Worm (Caenorhabditis elegans): ENCODE results near the gene srw-130.
"Not testable (repeated sequence)": the region's sequence is repeated elsewhere in the genome, so short reads cannot be mapped to it uniquely, and the experiment has no call there.

The srw-130 gene

ce11 chrV:3546517-3546916 lies 2.2 kb downstream of the srw-130 start, which contains the start of gene srbc-68:
TSS of gene srbc-68 (minus strand) at chrV:3546617.
- TF ChIP-seq W03F9.2 (tag; optimal IDR thresholded peaks at IDR 0.05), result no peak
- no peak for TF ChIP-seq dao-5 (tag; optimal IDR thresholded peaks at IDR 0.05)
- no peak for TF ChIP-seq him-1 (tag; optimal IDR thresholded peaks at IDR 0.05)

ce11 chrV:3543344-3543743 lies 5.4 kb downstream of the srw-130 start, which contains the start of gene nhr-222:
TSS of gene nhr-222 (minus strand) at chrV:3543444.
- TF ChIP-seq W03F9.2 (tag; optimal IDR thresholded peaks at IDR 0.05) (no peak), dao-5 (tag; optimal IDR thresholded peaks at IDR 0.05) (no peak), him-1 (tag; optimal IDR thresholded peaks at IDR 0.05) (no peak)

ce11 chrV:3541117-3541516 lies 7.6 kb downstream of the srw-130 start, which contains the start of gene srbc-67:
TSS of gene srbc-67 (minus strand) at chrV:3541217.
- TF ChIP-seq him-1 (tag; optimal IDR thresholded peaks at IDR 0.05), result no peak
- TF ChIP-seq W03F9.2 (tag; optimal IDR thresholded peaks at IDR 0.05), result no peak
- TF ChIP-seq dao-5 (tag; optimal IDR thresholded peaks at IDR 0.05), result no peak

- TF ChIP-seq W03F9.2 (tag; optimal IDR thresholded peaks at IDR 0.05) (no peak), dao-5 (tag; optimal IDR thresholded peaks at IDR 0.05) (no peak), him-1 (tag; optimal IDR thresholded peaks at IDR 0.05) (no peak)
Measured at ce11 chrV:3538307-3538706, 10.4 kb downstream of the srw-130 start, which contains the start of gene nhr-93. TSS of gene nhr-93 (minus strand) at chrV:3538407.

ce11 chrV:3535260-3535659 lies 13.4 kb downstream of the srw-130 start, which contains the start of gene nhr-221:
TSS of gene nhr-221 (minus strand) at chrV:3535360.
- no peak for TF ChIP-seq dao-5 (tag; optimal IDR thresholded peaks at IDR 0.05)
- no peak for TF ChIP-seq W03F9.2 (tag; optimal IDR thresholded peaks at IDR 0.05)
- TF ChIP-seq him-1 (tag; optimal IDR thresholded peaks at IDR 0.05), result no peak

ce11 chrV:3530403-3530802 lies 18.3 kb downstream of the srw-130 start, which contains the start of gene srbc-66:
TSS of gene srbc-66 (plus strand) at chrV:3530703.
- no peak for TF ChIP-seq W03F9.2 (tag; optimal IDR thresholded peaks at IDR 0.05)
- no peak for TF ChIP-seq dao-5 (tag; optimal IDR thresholded peaks at IDR 0.05)
- no peak for TF ChIP-seq him-1 (tag; optimal IDR thresholded peaks at IDR 0.05)

- TF ChIP-seq W03F9.2 (tag; optimal IDR thresholded peaks at IDR 0.05) (no peak), dao-5 (tag; optimal IDR thresholded peaks at IDR 0.05) (no peak), him-1 (tag; optimal IDR thresholded peaks at IDR 0.05) (no peak)
Measured at ce11 chrV:3526882-3527281, 21.8 kb downstream of the srw-130 start, which contains the start of gene str-260. TSS of gene str-260 (plus strand) at chrV:3527182.

- TF ChIP-seq W03F9.2 (tag; optimal IDR thresholded peaks at IDR 0.05) (no peak), dao-5 (tag; optimal IDR thresholded peaks at IDR 0.05) (no peak), him-1 (tag; optimal IDR thresholded peaks at IDR 0.05) (no peak)
Measured at ce11 chrV:3524970-3525369, 23.7 kb downstream of the srw-130 start, which contains the start of gene T24A6.7. TSS of gene T24A6.7 (plus strand) at chrV:3525270.

- TF ChIP-seq him-1 (tag; optimal IDR thresholded peaks at IDR 0.05) (no peak), W03F9.2 (tag; optimal IDR thresholded peaks at IDR 0.05) (no peak), dao-5 (tag; optimal IDR thresholded peaks at IDR 0.05) (no peak)
Measured at ce11 chrV:3523262-3523661, 25.4 kb downstream of the srw-130 start, which contains the start of gene irg-1. TSS of gene irg-1 (plus strand) at chrV:3523587.

ce11 chrV:3517889-3518288 lies 30.8 kb downstream of the srw-130 start, which contains the start of gene str-227:
TSS of gene str-227 (plus strand) at chrV:3518189.
- TF ChIP-seq dao-5 (tag; optimal IDR thresholded peaks at IDR 0.05) (no peak), him-1 (tag; optimal IDR thresholded peaks at IDR 0.05) (no peak), W03F9.2 (tag; optimal IDR thresholded peaks at IDR 0.05) (no peak)

- TF ChIP-seq dao-5 (tag; optimal IDR thresholded peaks at IDR 0.05), result no peak
- TF ChIP-seq him-1 (tag; optimal IDR thresholded peaks at IDR 0.05), result no peak
- no peak for TF ChIP-seq W03F9.2 (tag; optimal IDR thresholded peaks at IDR 0.05)
Measured at ce11 chrV:3512381-3512780, 36.3 kb downstream of the srw-130 start, which contains the start of gene str-226. TSS of gene str-226 (plus strand) at chrV:3512681.

- no peak for TF ChIP-seq dao-5 (tag; optimal IDR thresholded peaks at IDR 0.05)
- no peak for TF ChIP-seq W03F9.2 (tag; optimal IDR thresholded peaks at IDR 0.05)
- no peak for TF ChIP-seq him-1 (tag; optimal IDR thresholded peaks at IDR 0.05)
Measured at ce11 chrV:3509878-3510277, 38.8 kb downstream of the srw-130 start, which contains the start of gene str-228. TSS of gene str-228 (plus strand) at chrV:3510178.

- TF ChIP-seq him-1 (tag; optimal IDR thresholded peaks at IDR 0.05) (no peak), W03F9.2 (tag; optimal IDR thresholded peaks at IDR 0.05) (no peak), dao-5 (tag; optimal IDR thresholded peaks at IDR 0.05) (no peak)
Measured at ce11 chrV:3507691-3508090, 41.0 kb downstream of the srw-130 start, which contains the start of gene str-225. TSS of gene str-225 (plus strand) at chrV:3507822.

ce11 chrV:3506252-3506651 lies 42.4 kb downstream of the srw-130 start, which contains the start of gene ugt-64:
TSS of gene ugt-64 (minus strand) at chrV:3506352.
- TF ChIP-seq him-1, dao-5, W03F9.2 (tag; optimal IDR thresholded peaks at IDR 0.05): not testable (repeated sequence)

All from whole organism, L4/young adult.